Worm (Caenorhabditis elegans) whole organism, L1 larva: ENCODE data around the gene C09G9.3.

Experiments
- ama-1 ChIP-seq: fragments of 150-350 bp; optimal IDR thresholded peaks from 2 replicates; lab custom pipeline; 2014
- ceh-82 ChIP-seq, 3 experiments: fragments of 150-350 bp in 1 of 3; sonication (generic microtip) in 2 of 3; optimal IDR thresholded peaks; 2 replicates each; lab custom pipeline; 2014 to 2017; ENCODE audit warnings: missing biosample characterization in 3 of 3, missing genetic modification characterization in 3 of 3
- egl-27 ChIP-seq, 2 experiments: fragments of 150-350 bp in 1 of 2; sonication (generic microtip); optimal IDR thresholded peaks; 3 replicates each; lab custom pipeline; 2017 to 2018; ENCODE audit warnings: missing biosample characterization in 2 of 2, missing genetic modification characterization in 2 of 2, missing genetic modification reagents in 2 of 2
- grh-1 ChIP-seq: fragments of 200-800 bp; sonication (Bioruptor generic); IDR thresholded peaks from 2 replicates; pipeline ENCODE4 v1.3.6; 2022; ENCODE audit warnings: missing genetic modification reagents, missing genetic modification characterization, missing compliant biosample characterization
- hpl-2 ChIP-seq: fragments of 150-350 bp; optimal IDR thresholded peaks from 2 replicates; lab custom pipeline; 2014; ENCODE audit warnings: missing biosample characterization, missing genetic modification reagents, missing genetic modification characterization
- jun-1 ChIP-seq: fragments of 150-350 bp; optimal IDR thresholded peaks from 2 replicates; lab custom pipeline; 2014; ENCODE audit warnings: missing biosample characterization, missing genetic modification reagents, missing genetic modification characterization
- mep-1 ChIP-seq: fragments of 150-350 bp; optimal IDR thresholded peaks from 2 replicates; lab custom pipeline; 2014; ENCODE audit warnings: missing biosample characterization, missing genetic modification characterization
- nhr-12 ChIP-seq: sonication (generic microtip); optimal IDR thresholded peaks from 2 replicates; lab custom pipeline; 2017; ENCODE audit warnings: missing biosample characterization, missing genetic modification characterization
- nhr-237 ChIP-seq: fragments of 150-350 bp; optimal IDR thresholded peaks from 2 replicates; lab custom pipeline; 2014; ENCODE audit warnings: missing biosample characterization, missing genetic modification characterization
- nhr-47 ChIP-seq: sonication (generic microtip); optimal IDR thresholded peaks from 2 replicates; lab custom pipeline; 2016; ENCODE audit warnings: mild to moderate bottlenecking, missing genetic modification characterization, moderate library complexity, missing compliant biosample characterization
- unc-62 ChIP-seq: fragments of 150-350 bp; optimal IDR thresholded peaks from 2 replicates; lab custom pipeline; 2014; ENCODE audit warnings: missing biosample characterization, missing genetic modification reagents, missing genetic modification characterization
- vab-15 ChIP-seq: sonication (generic microtip); optimal IDR thresholded peaks from 2 replicates; lab custom pipeline; 2017; ENCODE audit warnings: missing genotype, mild to moderate bottlenecking, missing genetic modification characterization, missing compliant biosample characterization
- ztf-4 ChIP-seq: fragments of 150-350 bp; optimal IDR thresholded peaks from 2 replicates; lab custom pipeline; 2014; ENCODE audit warnings: missing biosample characterization, missing genetic modification characterization

DNA sequence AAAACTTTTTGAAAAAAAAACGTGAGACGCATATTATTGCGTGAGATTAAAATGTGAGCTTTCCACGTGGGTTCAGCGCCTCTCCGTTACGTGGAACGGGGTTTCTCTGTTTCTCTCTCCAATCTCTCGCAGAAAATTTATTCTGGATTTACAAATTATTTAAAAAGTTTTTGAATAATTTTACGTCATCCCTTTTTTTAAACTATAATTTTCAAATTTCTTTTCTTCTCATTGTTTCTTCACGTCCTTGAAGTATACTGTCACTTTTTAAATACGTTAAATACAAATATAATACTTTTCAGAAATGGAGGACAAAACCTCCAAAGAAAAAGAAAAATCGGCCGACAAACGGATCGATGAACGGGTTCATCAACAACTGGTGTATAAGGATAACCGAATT lies 45.4 kb downstream of the C09G9.3 start, which contains the start of gene T28C6.7:
- no peak for TF ChIP-seq ceh-82 (tag; optimal IDR thresholded peaks at IDR 0.05; lab: Kevin White, UChicago)
- no peak for TF ChIP-seq nhr-47 (tag; lab: Kevin White, UChicago)
- no peak for TF ChIP-seq ztf-4 (tag; lab: Kevin White, UChicago)
- no peak for TF ChIP-seq jun-1 (tag; lab: Kevin White, UChicago)
- TF ChIP-seq unc-62 (GFP tag; lab: Kevin White, UChicago) = no peak
- TF ChIP-seq hpl-2 (GFP tag; lab: Kevin White, UChicago) = no peak
- TF ChIP-seq ama-1 = no peak
- TF ChIP-seq vab-15 = no peak
- TF ChIP-seq nhr-237 (tag; lab: Kevin White, UChicago) = no peak
- no peak for TF ChIP-seq egl-27 (tag; optimal IDR thresholded peaks at IDR 0.05; lab: Kevin White, UChicago)
- TF ChIP-seq mep-1 (tag; lab: Kevin White, UChicago) = no peak
- TF ChIP-seq nhr-12 (tag; lab: Kevin White, UChicago) = no peak
- no peak for TF ChIP-seq grh-1 (GFP tag; lab: Robert Waterston, UW)
